Fruit fly (Drosophila melanogaster) whole organism, embryonic: ENCODE measurements around the gene CG8958.

Experiments used
- B-H2 ChIP-seq: fragments of 200-800 bp; sonication (Bioruptor generic); optimal IDR thresholded peaks from 2 replicates; lab custom pipeline; 2018; ENCODE audit warnings: missing biosample characterization, mild to moderate bottlenecking, missing genetic modification characterization
- CG10267 ChIP-seq: fragments of 200-800 bp; sonication (Bioruptor generic); optimal IDR thresholded peaks from 2 replicates; lab custom pipeline; 2018; ENCODE audit warnings: missing biosample characterization, mild to moderate bottlenecking, missing genetic modification characterization, moderate library complexity
- CG10462 ChIP-seq: fragments of 200-800 bp; sonication (Bioruptor generic); optimal IDR thresholded peaks from 2 replicates; lab custom pipeline; 2016; ENCODE audit warnings: missing biosample characterization, missing genetic modification characterization
- CG10654 ChIP-seq: fragments of 200-800 bp; sonication (Bioruptor generic); optimal IDR thresholded peaks from 2 replicates; lab custom pipeline; 2016; ENCODE audit warnings: missing biosample characterization, missing genetic modification characterization
- CG12104 ChIP-seq: fragments of 200-800 bp; sonication (Bioruptor generic); optimal IDR thresholded peaks from 3 replicates; lab custom pipeline; 2016; ENCODE audit warnings: missing biosample characterization, missing genetic modification characterization
- CG12391 ChIP-seq: fragments of 200-800 bp; sonication (Bioruptor generic); optimal IDR thresholded peaks from 3 replicates; lab custom pipeline; 2018; ENCODE audit warnings: missing biosample characterization, mild to moderate bottlenecking, missing genetic modification characterization, moderate library complexity
- CG13287 ChIP-seq: fragments of 200-800 bp; sonication (Bioruptor generic); IDR thresholded peaks from 2 replicates; pipeline ENCODE4 v1.3.6; 2022; ENCODE audit warnings: missing biosample characterization, missing genetic modification characterization; ENCODE audit not compliant: partially characterized antibody
- CG13424 ChIP-seq: fragments of 200-800 bp; sonication (Bioruptor generic); optimal IDR thresholded peaks from 2 replicates; lab custom pipeline; 2019; ENCODE audit warnings: missing biosample characterization, mild to moderate bottlenecking, missing genetic modification characterization, moderate library complexity
- CG13775 ChIP-seq: fragments of 200-800 bp; sonication (Bioruptor generic); optimal IDR thresholded peaks from 3 replicates; lab custom pipeline; 2017; ENCODE audit warnings: missing biosample characterization, mild to moderate bottlenecking, missing genetic modification characterization
- CG14014 ChIP-seq: fragments of 200-800 bp; sonication (Bioruptor generic); IDR thresholded peaks from 2 replicates; pipeline ENCODE4 v1.3.6; 2022; ENCODE audit warnings: missing biosample characterization, missing genetic modification characterization
- CG14050 ChIP-seq: fragments of 200-800 bp; sonication (Bioruptor generic); IDR thresholded peaks from 3 replicates; pipeline ENCODE4 v1.3.6; 2022; ENCODE audit warnings: missing biosample characterization, missing genetic modification characterization
- CG14710 ChIP-seq: fragments of 200-800 bp; sonication (Bioruptor generic); optimal IDR thresholded peaks from 3 replicates; lab custom pipeline; 2019; ENCODE audit warnings: missing biosample characterization, mild to moderate bottlenecking, missing genetic modification characterization, moderate library complexity
- CG1603 ChIP-seq: fragments of 200-800 bp; sonication (Bioruptor generic); optimal IDR thresholded peaks from 2 replicates; lab custom pipeline; 2019; ENCODE audit warnings: missing biosample characterization, mild to moderate bottlenecking, missing genetic modification characterization, moderate library complexity
- CG16779 ChIP-seq: fragments of 200-800 bp; sonication (Bioruptor generic); IDR thresholded peaks from 2 replicates; pipeline ENCODE4 v1.3.6; 2022; ENCODE audit warnings: missing biosample characterization, missing genetic modification characterization
- CG17328 ChIP-seq: fragments of 200-800 bp; sonication (Bioruptor generic); IDR thresholded peaks from 2 replicates; pipeline ENCODE4 v1.3.6; 2022; ENCODE audit warnings: missing biosample characterization, missing genetic modification characterization
- CG17385 ChIP-seq: fragments of 200-800 bp; sonication (Bioruptor generic); optimal IDR thresholded peaks from 3 replicates; lab custom pipeline; 2018; ENCODE audit warnings: missing biosample characterization, mild to moderate bottlenecking, missing genetic modification characterization
- CG18476 ChIP-seq: fragments of 200-800 bp; sonication (Bioruptor generic); optimal IDR thresholded peaks from 2 replicates; lab custom pipeline; 2016; ENCODE audit warnings: missing biosample characterization, mild to moderate bottlenecking, missing genetic modification characterization
- CG2116 ChIP-seq: fragments of 200-800 bp; sonication (Bioruptor generic); optimal IDR thresholded peaks from 3 replicates; lab custom pipeline; 2018; ENCODE audit warnings: missing biosample characterization, mild to moderate bottlenecking, missing genetic modification characterization
- CG2129 ChIP-seq: fragments of 200-800 bp; sonication (Bioruptor generic); IDR thresholded peaks from 2 replicates; pipeline ENCODE4 v1.3.6; 2022; ENCODE audit warnings: missing biosample characterization, missing genetic modification characterization; ENCODE audit not compliant: partially characterized antibody
- CG2202 ChIP-seq: fragments of 200-800 bp; sonication (Bioruptor generic); optimal IDR thresholded peaks from 2 replicates; lab custom pipeline; 2018; ENCODE audit warnings: missing biosample characterization, mild to moderate bottlenecking, missing genetic modification characterization
- CG2712 ChIP-seq: fragments of 200-800 bp; optimal IDR thresholded peaks from 3 replicates; lab custom pipeline; 2019; ENCODE audit warnings: missing biosample characterization, mild to moderate bottlenecking, missing genetic modification characterization, moderate library complexity
- CG2875 ChIP-seq: fragments of 200-800 bp; sonication (Bioruptor generic); optimal IDR thresholded peaks from 2 replicates; lab custom pipeline; 2017; ENCODE audit warnings: missing biosample characterization, mild to moderate bottlenecking, missing genetic modification characterization, missing genetic modification reagents
- CG2889 ChIP-seq: fragments of 200-800 bp; sonication (Bioruptor generic); IDR thresholded peaks from 3 replicates; pipeline ENCODE4 v1.3.6; 2022; ENCODE audit warnings: missing biosample characterization, missing genetic modification characterization
- CG6689 ChIP-seq: fragments of 200-800 bp; sonication (Bioruptor generic); IDR thresholded peaks from 2 replicates; pipeline ENCODE4 v1.3.6; 2022; ENCODE audit warnings: missing biosample characterization, missing genetic modification characterization
- CG7357 ChIP-seq: fragments of 200-800 bp; sonication (Bioruptor generic); IDR thresholded peaks from 3 replicates; pipeline ENCODE4 v1.3.6; 2022; ENCODE audit warnings: missing biosample characterization, missing genetic modification characterization
- D19A ChIP-seq: fragments of 200-800 bp; optimal IDR thresholded peaks from 3 replicates; lab custom pipeline; 2019; ENCODE audit warnings: missing biosample characterization, mild to moderate bottlenecking, missing genetic modification characterization, moderate library complexity
- Eip74EF ChIP-seq, 2 experiments: fragments of 200-800 bp in 1 of 2; fragments of >200 bp in 1 of 2; sonication (Bioruptor generic) in 1 of 2; optimal IDR thresholded peaks; 2 replicates each; lab custom pipeline; 2017 to 2019; ENCODE audit warnings: missing biosample characterization in 2 of 2, missing genetic modification characterization in 2 of 2, mild to moderate bottlenecking in 1 of 2, moderate library complexity in 1 of 2
- HmgZ ChIP-seq: fragments of 200-800 bp; sonication (Bioruptor generic); optimal IDR thresholded peaks from 2 replicates; lab custom pipeline; 2018; ENCODE audit warnings: missing biosample characterization, mild to moderate bottlenecking, missing genetic modification characterization
- Hsf ChIP-seq: fragments of 200-800 bp; sonication (Bioruptor generic); optimal IDR thresholded peaks from 3 replicates; lab custom pipeline; 2016; ENCODE audit warnings: missing biosample characterization, missing genetic modification characterization
- Kr ChIP-seq: fragments of 200-800 bp; sonication (Bioruptor generic); optimal IDR thresholded peaks from 2 replicates; lab custom pipeline; 2017; ENCODE audit warnings: missing biosample characterization, mild to moderate bottlenecking, missing genetic modification characterization
- MBD-R2 ChIP-seq: fragments of 200-800 bp; sonication (Bioruptor generic); IDR thresholded peaks from 2 replicates; pipeline ENCODE4 v1.3.6; 2022; ENCODE audit warnings: missing biosample characterization, missing genetic modification characterization
- Neu2 ChIP-seq: fragments of 200-800 bp; sonication (Bioruptor generic); optimal IDR thresholded peaks from 3 replicates; lab custom pipeline; 2016; ENCODE audit warnings: missing biosample characterization, missing genetic modification characterization, borderline replicate concordance
- Ptx1 ChIP-seq: fragments of 200-800 bp; sonication (Bioruptor generic); IDR thresholded peaks from 2 replicates; pipeline ENCODE4 v1.3.6; 2022; ENCODE audit warnings: missing biosample characterization, missing genetic modification characterization
- Ravus ChIP-seq: fragments of 200-800 bp; sonication (Bioruptor generic); IDR thresholded peaks from 2 replicates; pipeline ENCODE4 v1.3.6; 2022; ENCODE audit warnings: missing biosample characterization, missing genetic modification characterization
- ap ChIP-seq: fragments of 200-800 bp; sonication (Bioruptor generic); IDR thresholded peaks from 2 replicates; pipeline ENCODE4 v1.3.6; 2022; ENCODE audit warnings: missing biosample characterization, missing genetic modification characterization
- bbx ChIP-seq: fragments of 200-800 bp; sonication (Bioruptor generic); IDR thresholded peaks from 2 replicates; pipeline ENCODE4 v1.3.6; 2022; ENCODE audit warnings: missing biosample characterization, missing genetic modification characterization; ENCODE audit not compliant: partially characterized antibody
- bsh ChIP-seq, 2 experiments: fragments of 200-800 bp; sonication (Bioruptor generic); optimal IDR thresholded peaks; 2 replicates each; lab custom pipeline; 2017 to 2018; ENCODE audit warnings: mild to moderate bottlenecking in 2 of 2, missing biosample characterization in 2 of 2, missing genetic modification characterization in 2 of 2, moderate library complexity in 1 of 2
- dan ChIP-seq: fragments of 200-800 bp; sonication (Bioruptor generic); IDR thresholded peaks from 2 replicates; pipeline ENCODE4 v1.3.6; 2022; ENCODE audit warnings: missing biosample characterization, missing genetic modification characterization
- gfzf ChIP-seq: fragments of 200-800 bp; sonication (Bioruptor generic); optimal IDR thresholded peaks from 2 replicates; lab custom pipeline; 2016; ENCODE audit warnings: missing biosample characterization, mild to moderate bottlenecking, missing genetic modification characterization, moderate library complexity
- gro ChIP-seq: fragments of 200-800 bp; sonication (Bioruptor generic); optimal IDR thresholded peaks from 2 replicates; lab custom pipeline; 2016; ENCODE audit warnings: missing biosample characterization, missing genetic modification characterization
- oc ChIP-seq: fragments of 200-800 bp; sonication (Bioruptor generic); optimal IDR thresholded peaks from 2 replicates; lab custom pipeline; 2018; ENCODE audit warnings: missing biosample characterization, mild to moderate bottlenecking, missing genetic modification characterization, moderate library complexity
- otp ChIP-seq: fragments of 200-800 bp; sonication (Bioruptor generic); IDR thresholded peaks from 3 replicates; pipeline ENCODE4, ENCODE4 v1.3.6; 2022; ENCODE audit warnings: missing biosample characterization, missing genetic modification characterization
- pnt ChIP-seq: fragments of 200-800 bp; sonication (Bioruptor generic); optimal IDR thresholded peaks from 3 replicates; lab custom pipeline; 2016; ENCODE audit warnings: missing biosample characterization, missing genetic modification characterization
- scrt ChIP-seq: fragments of 200-800 bp; sonication (Bioruptor generic); optimal IDR thresholded peaks from 2 replicates; lab custom pipeline; 2018; ENCODE audit warnings: missing biosample characterization, mild to moderate bottlenecking, missing genetic modification characterization, moderate library complexity
- sens ChIP-seq: fragments of 200-800 bp; sonication (Bioruptor generic); peaks from one replicate; lab custom pipeline; 2016; ENCODE audit warnings: missing biosample characterization, missing genetic modification characterization
- slou ChIP-seq: fragments of 200-800 bp; sonication (Bioruptor generic); optimal IDR thresholded peaks from 3 replicates; lab custom pipeline; 2016; ENCODE audit warnings: missing biosample characterization, missing genetic modification characterization
- tap ChIP-seq: fragments of 200-800 bp; optimal IDR thresholded peaks from 3 replicates; lab custom pipeline; 2019; ENCODE audit warnings: missing biosample characterization, mild to moderate bottlenecking, missing genetic modification characterization, moderate library complexity
- tgo ChIP-seq: fragments of 200-800 bp; sonication (Bioruptor generic); IDR thresholded peaks from 3 replicates; pipeline ENCODE4 v1.3.6; 2022; ENCODE audit warnings: missing biosample characterization, missing genetic modification characterization
- z ChIP-seq: fragments of 200-800 bp; sonication (Bioruptor generic); IDR thresholded peaks from 3 replicates; pipeline ENCODE4 v1.3.6; 2022; ENCODE audit warnings: missing biosample characterization, missing genetic modification characterization
- zf30C ChIP-seq: fragments of 200-800 bp; sonication (Bioruptor generic); optimal IDR thresholded peaks from 3 replicates; lab custom pipeline; 2018; ENCODE audit warnings: missing biosample characterization, mild to moderate bottlenecking, missing genetic modification characterization
- zfh2 ChIP-seq: fragments of 200-800 bp; sonication (Bioruptor generic); optimal IDR thresholded peaks from 2 replicates; lab custom pipeline; 2016; ENCODE audit warnings: missing biosample characterization, missing genetic modification characterization

CG8958 gene

DNA sequence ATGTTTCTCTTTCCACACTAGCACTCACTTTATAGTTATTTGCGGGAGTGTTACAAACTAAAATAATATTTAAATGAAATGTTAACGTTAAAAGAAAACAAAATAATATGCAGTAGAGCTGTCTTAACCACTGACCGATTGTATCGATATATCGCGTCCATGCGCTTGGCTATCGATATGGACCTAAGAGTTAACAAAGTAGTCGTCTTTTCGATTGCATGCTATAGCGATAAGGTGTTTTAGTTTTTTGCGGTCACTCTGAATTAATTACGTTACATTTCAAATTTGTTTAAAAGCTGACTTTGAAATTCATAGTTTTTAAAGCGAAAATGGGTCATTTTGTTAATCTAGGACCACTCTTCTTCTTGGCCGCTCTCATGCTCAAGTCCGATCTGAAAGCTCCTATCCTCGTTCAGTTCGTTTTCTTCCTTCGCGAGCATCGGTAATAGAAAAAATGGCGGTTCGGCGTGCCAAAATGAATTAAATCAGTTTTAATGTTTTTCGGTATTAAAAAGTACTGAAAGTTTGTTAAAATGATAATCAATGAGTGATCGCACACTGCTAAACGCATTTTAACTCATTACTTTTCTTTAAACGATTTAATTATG is 9.6 kb upstream of the CG8958 start, which contains the start of gene Nipsnap (continued):
- TF ChIP-seq CG14014 (GFP tag; lab: Robert Waterston, UW) = no peak
- TF ChIP-seq CG2129 (GFP tag; lab: Robert Waterston, UW) = peak; percentile 82
- no peak for TF ChIP-seq CG6689
- no peak for TF ChIP-seq otp
- peak; percentile 53 for TF ChIP-seq CG10267
- peak; percentile 29 for TF ChIP-seq CG14710
- TF ChIP-seq CG16779 = no peak
- TF ChIP-seq Neu2 (GFP tag; lab: Kevin White, UChicago) = no peak
- TF ChIP-seq zf30C (GFP tag; lab: Kevin White, UChicago) = no peak
- no peak for TF ChIP-seq CG10654
- TF ChIP-seq Hsf (GFP tag; lab: Kevin White, UChicago) = no peak
- TF ChIP-seq CG1603 = peak; percentile 72
- TF ChIP-seq CG14050 = no peak
- no peak for TF ChIP-seq CG13775 (GFP tag; lab: Kevin White, UChicago)
- no peak for TF ChIP-seq tgo (GFP tag; lab: Robert Waterston, UW)
- no peak for TF ChIP-seq CG2889
- no peak for TF ChIP-seq CG2202
- peak; percentile 58 for TF ChIP-seq gfzf
- TF ChIP-seq CG17385 (GFP tag; lab: Kevin White, UChicago) = no peak
- TF ChIP-seq bbx (GFP tag; lab: Robert Waterston, UW) = peak; percentile 98
- no peak for TF ChIP-seq slou (GFP tag; lab: Kevin White, UChicago)
- TF ChIP-seq sens = peak; percentile 67
- TF ChIP-seq pnt (GFP tag; lab: Kevin White, UChicago) = no peak
- TF ChIP-seq B-H2 (GFP tag; lab: Kevin White, UChicago) = no peak
- TF ChIP-seq z (GFP tag; lab: Robert Waterston, UW) = no peak
- peak; percentile 41 for TF ChIP-seq CG2712 (tag; lab: Kevin White, UChicago)
- peak; percentile 18 for TF ChIP-seq HmgZ (tag; lab: Kevin White, UChicago)
- no peak for TF ChIP-seq CG12104
- TF ChIP-seq Eip74EF (GFP tag; optimal IDR thresholded peaks at IDR 0.05; lab: Kevin White, UChicago) = no peak
- no peak for TF ChIP-seq Kr (GFP tag; lab: Kevin White, UChicago)
- no peak for TF ChIP-seq oc (tag; lab: Kevin White, UChicago)
- TF ChIP-seq CG13424 = no peak
- peak; percentile 96 for TF ChIP-seq CG13287 (GFP tag; lab: Robert Waterston, UW)
- no peak for TF ChIP-seq gro (GFP tag; lab: Kevin White, UChicago)
- TF ChIP-seq CG2116 (GFP tag; lab: Kevin White, UChicago) = peak; percentile 89
- TF ChIP-seq bsh (GFP tag; optimal IDR thresholded peaks at IDR 0.05; lab: Kevin White, UChicago) = no peak
- peak; percentile 7 for TF ChIP-seq zfh2 (GFP tag; lab: Kevin White, UChicago)
- no peak for TF ChIP-seq tap (tag; lab: Kevin White, UChicago)
- no peak for TF ChIP-seq CG2875 (GFP tag; lab: Kevin White, UChicago)
- peak; percentile 4 for TF ChIP-seq CG12391 (tag; lab: Kevin White, UChicago)
- peak; percentile 51 for TF ChIP-seq MBD-R2 (GFP tag; lab: Robert Waterston, UW)
- TF ChIP-seq dan = no peak
- TF ChIP-seq D19A = no peak
- TF ChIP-seq CG18476 (GFP tag; lab: Kevin White, UChicago) = no peak
- no peak for TF ChIP-seq CG10462 (GFP tag; lab: Kevin White, UChicago)
- TF ChIP-seq Ptx1 (GFP tag; lab: Robert Waterston, UW) = no peak
- TF ChIP-seq scrt = no peak
- TF ChIP-seq Ravus (GFP tag; lab: Robert Waterston, UW) = no peak
- no peak for TF ChIP-seq ap (GFP tag; lab: Robert Waterston, UW)
- no peak for TF ChIP-seq CG7357 (GFP tag; lab: Robert Waterston, UW)
- TF ChIP-seq CG17328 (GFP tag; lab: Robert Waterston, UW) = no peak
